Worm (Caenorhabditis elegans) whole organism, L2 larva: ENCODE data around the gene W08F4.1.

Source experiments
- C34F6.9 ChIP-seq: fragments of 150-350 bp; optimal IDR thresholded peaks from 2 replicates; lab custom pipeline; 2014; ENCODE audit warnings: missing biosample characterization, missing genetic modification characterization
- F13H6.1 ChIP-seq: sonication (generic microtip); optimal IDR thresholded peaks from 2 replicates; lab custom pipeline; 2016; ENCODE audit warnings: missing genetic modification characterization, missing compliant biosample characterization
- R02D3.7 ChIP-seq: fragments of 150-350 bp; optimal IDR thresholded peaks from 2 replicates; lab custom pipeline; 2014; ENCODE audit warnings: missing biosample characterization, missing genetic modification characterization
- Y55F3AM.14 ChIP-seq: fragments of 200-800 bp; sonication (Bioruptor generic); optimal IDR thresholded peaks from 2 replicates; lab custom pipeline; 2018; ENCODE audit warnings: mild to moderate bottlenecking, missing genetic modification characterization, missing compliant biosample characterization
- ZK546.5 ChIP-seq: sonication (generic microtip); optimal IDR thresholded peaks from 2 replicates; lab custom pipeline; 2017; ENCODE audit warnings: missing biosample characterization, missing genetic modification characterization
- alr-1 ChIP-seq: fragments of 150-350 bp; optimal IDR thresholded peaks from 2 replicates; lab custom pipeline; 2014; ENCODE audit warnings: missing biosample characterization, missing genetic modification characterization
- aly-2 ChIP-seq: fragments of 150-350 bp; optimal IDR thresholded peaks from 2 replicates; lab custom pipeline; 2014; ENCODE audit warnings: missing biosample characterization, missing genetic modification characterization
- ama-1 ChIP-seq: fragments of 150-350 bp; optimal IDR thresholded peaks from 2 replicates; lab custom pipeline; 2018; ENCODE audit warnings: inconsistent platforms
- blmp-1 ChIP-seq: sonication (generic microtip); optimal IDR thresholded peaks from 2 replicates; lab custom pipeline; 2017; ENCODE audit warnings: missing genetic modification characterization, mild to moderate bottlenecking, missing compliant biosample characterization, antibody characterized with exemption, moderate library complexity; ENCODE audit not compliant: insufficient read depth
- ceh-16 ChIP-seq: fragments of 150-350 bp; optimal IDR thresholded peaks from 2 replicates; lab custom pipeline; 2014; ENCODE audit warnings: missing biosample characterization, missing genetic modification characterization
- ceh-82 ChIP-seq: fragments of 150-350 bp; optimal IDR thresholded peaks from 2 replicates; lab custom pipeline; 2014; ENCODE audit warnings: missing biosample characterization, missing genetic modification characterization
- crh-2 ChIP-seq: sonication (generic microtip); optimal IDR thresholded peaks from 2 replicates; lab custom pipeline; 2017; ENCODE audit warnings: missing biosample characterization, missing genetic modification characterization
- dmd-4 ChIP-seq: sonication (generic microtip); optimal IDR thresholded peaks from 2 replicates; lab custom pipeline; 2017; ENCODE audit warnings: missing biosample characterization, missing genetic modification characterization
- egl-27 ChIP-seq: sonication (generic microtip); optimal IDR thresholded peaks from 3 replicates; lab custom pipeline; 2017; ENCODE audit warnings: missing biosample characterization, missing genetic modification reagents, missing genetic modification characterization
- elt-1 ChIP-seq: fragments of 150-350 bp; optimal IDR thresholded peaks from 2 replicates; lab custom pipeline; 2014; ENCODE audit warnings: missing biosample characterization, missing genetic modification characterization
- elt-3 ChIP-seq: sonication (generic microtip); optimal IDR thresholded peaks from 2 replicates; lab custom pipeline; 2017; ENCODE audit warnings: missing biosample characterization, missing genetic modification characterization
- fos-1 ChIP-seq: fragments of 150-350 bp; optimal IDR thresholded peaks from 2 replicates; lab custom pipeline; 2014; ENCODE audit warnings: missing biosample characterization, missing genetic modification characterization
- gmeb-1 ChIP-seq: fragments of 150-350 bp; optimal IDR thresholded peaks from 2 replicates; lab custom pipeline; 2014; ENCODE audit warnings: missing biosample characterization, missing genetic modification characterization
- lin-11 ChIP-seq: fragments of 150-350 bp; sonication (generic microtip); optimal IDR thresholded peaks from 2 replicates; lab custom pipeline; 2014; ENCODE audit warnings: missing biosample characterization, missing genetic modification characterization, inconsistent platforms, mixed read lengths
- lin-13 ChIP-seq: fragments of 150-350 bp; optimal IDR thresholded peaks from 2 replicates; lab custom pipeline; 2014; ENCODE audit warnings: missing biosample characterization, missing genetic modification reagents, missing genetic modification characterization
- lin-39 ChIP-seq: fragments of 150-350 bp; optimal IDR thresholded peaks from 2 replicates; lab custom pipeline; 2014; ENCODE audit warnings: missing biosample characterization, missing genetic modification reagents, missing genetic modification characterization
- lsy-2 ChIP-seq, 2 experiments: fragments of 150-350 bp in 1 of 2; sonication (generic microtip) in 1 of 2; optimal IDR thresholded peaks; 2 replicates each; lab custom pipeline; 2014 to 2017; ENCODE audit warnings: missing biosample characterization in 2 of 2, missing genetic modification characterization in 2 of 2
- mab-5 ChIP-seq: fragments of 150-350 bp; optimal IDR thresholded peaks from 2 replicates; lab custom pipeline; 2014; ENCODE audit warnings: missing biosample characterization, missing genetic modification characterization
- mbf-1 ChIP-seq: sonication (generic microtip); optimal IDR thresholded peaks from 2 replicates; lab custom pipeline; 2017; ENCODE audit warnings: missing biosample characterization, missing genetic modification characterization
- mdl-1 ChIP-seq, 2 experiments: fragments of 150-350 bp in 1 of 2; sonication (generic microtip) in 1 of 2; optimal IDR thresholded peaks; 2 replicates each; lab custom pipeline; 2017; ENCODE audit warnings: missing biosample characterization in 2 of 2, missing genetic modification characterization in 2 of 2
- nhr-10 ChIP-seq: sonication (generic microtip); optimal IDR thresholded peaks from 2 replicates; lab custom pipeline; 2017; ENCODE audit warnings: missing biosample characterization, missing genetic modification characterization
- nhr-11 ChIP-seq: fragments of 150-350 bp; optimal IDR thresholded peaks from 2 replicates; lab custom pipeline; 2014; ENCODE audit warnings: missing biosample characterization, missing genetic modification characterization
- nhr-12 ChIP-seq: fragments of 150-350 bp; optimal IDR thresholded peaks from 2 replicates; lab custom pipeline; 2014; ENCODE audit warnings: missing biosample characterization, missing genetic modification characterization
- nhr-129 ChIP-seq: fragments of 150-350 bp; optimal IDR thresholded peaks from 2 replicates; lab custom pipeline; 2014; ENCODE audit warnings: missing biosample characterization, missing genetic modification characterization
- nhr-21 ChIP-seq: fragments of 150-350 bp; optimal IDR thresholded peaks from 2 replicates; lab custom pipeline; 2014; ENCODE audit warnings: missing biosample characterization, missing genetic modification characterization
- nhr-23 ChIP-seq: fragments of 150-350 bp; optimal IDR thresholded peaks from 2 replicates; lab custom pipeline; 2014; ENCODE audit warnings: missing biosample characterization, missing genetic modification reagents, missing genetic modification characterization
- nhr-237 ChIP-seq: fragments of 150-350 bp; optimal IDR thresholded peaks from 2 replicates; lab custom pipeline; 2014; ENCODE audit warnings: missing biosample characterization, missing genetic modification characterization
- nhr-25 ChIP-seq: fragments of 150-350 bp; sonication (generic microtip); optimal IDR thresholded peaks from 3 replicates; lab custom pipeline; 2014; ENCODE audit warnings: missing biosample characterization, missing genetic modification characterization
- nhr-6 ChIP-seq: fragments of 150-350 bp; optimal IDR thresholded peaks from 2 replicates; lab custom pipeline; 2014; ENCODE audit warnings: missing biosample characterization, missing genetic modification characterization
- nhr-77 ChIP-seq: fragments of 150-350 bp; optimal IDR thresholded peaks from 2 replicates; lab custom pipeline; 2014; ENCODE audit warnings: missing biosample characterization, missing genetic modification characterization
- peb-1 ChIP-seq: fragments of 150-350 bp; optimal IDR thresholded peaks from 2 replicates; lab custom pipeline; 2014; ENCODE audit warnings: missing biosample characterization, missing genetic modification characterization
- sem-4 ChIP-seq: fragments of 150-350 bp; optimal IDR thresholded peaks from 2 replicates; lab custom pipeline; 2014; ENCODE audit warnings: missing biosample characterization, missing genetic modification reagents, missing genetic modification characterization
- skn-1 ChIP-seq: sonication (generic microtip); optimal IDR thresholded peaks from 2 replicates; lab custom pipeline; 2017; ENCODE audit warnings: missing biosample characterization, missing genetic modification characterization
- sma-3 ChIP-seq: sonication (generic microtip); optimal IDR thresholded peaks from 2 replicates; lab custom pipeline; 2016; ENCODE audit warnings: missing genetic modification reagents, missing genetic modification characterization, missing compliant biosample characterization
- sma-9 ChIP-seq, 2 experiments: fragments of 150-350 bp in 1 of 2; sonication (generic microtip) in 1 of 2; optimal IDR thresholded peaks; 2 replicates each; lab custom pipeline; 2014 to 2016; ENCODE audit warnings: missing genetic modification characterization in 2 of 2, mild to moderate bottlenecking in 1 of 2, missing biosample characterization in 1 of 2, missing compliant biosample characterization in 1 of 2, missing genetic modification reagents in 1 of 2, moderate library complexity in 1 of 2
- snpc-4 ChIP-seq: fragments of 150-350 bp; optimal IDR thresholded peaks from 2 replicates; lab custom pipeline; 2014; ENCODE audit warnings: missing biosample characterization, missing genetic modification characterization
- unc-39 ChIP-seq: fragments of 150-350 bp; optimal IDR thresholded peaks from 2 replicates; lab custom pipeline; 2014; ENCODE audit warnings: missing biosample characterization, missing genetic modification characterization
- unc-55 ChIP-seq: fragments of 150-350 bp; sonication (generic microtip); optimal IDR thresholded peaks from 3 replicates; lab custom pipeline; 2014; ENCODE audit warnings: missing biosample characterization, missing genetic modification reagents, missing genetic modification characterization
- unc-62 ChIP-seq: fragments of 150-350 bp; optimal IDR thresholded peaks from 2 replicates; lab custom pipeline; 2014; ENCODE audit warnings: missing biosample characterization, missing genetic modification reagents, missing genetic modification characterization
- zag-1 ChIP-seq: fragments of 150-350 bp; optimal IDR thresholded peaks from 2 replicates; lab custom pipeline; 2014; ENCODE audit warnings: missing biosample characterization, missing genetic modification characterization
- ztf-1 ChIP-seq: fragments of 200-800 bp; sonication (Bioruptor generic); conservative IDR thresholded peaks from 2 replicates; pipeline ENCODE4 v1.3.6; 2022; ENCODE audit warnings: missing genetic modification characterization, missing compliant biosample characterization
- ztf-11 ChIP-seq: sonication (generic microtip); optimal IDR thresholded peaks from 2 replicates; lab custom pipeline; 2017; ENCODE audit warnings: missing biosample characterization, missing genetic modification characterization
- ztf-4 ChIP-seq: fragments of 150-350 bp; optimal IDR thresholded peaks from 2 replicates; lab custom pipeline; 2014; ENCODE audit warnings: missing biosample characterization, missing genetic modification characterization

The W08F4.1 gene

ce11 chrII:596702-597101 is 3.4 kb downstream of the W08F4.1 start:
- TF ChIP-seq C34F6.9 (tag; lab: Kevin White, UChicago) (no peak), elt-1 (tag; lab: Kevin White, UChicago) (no peak), elt-3 (no peak), Y55F3AM.14 (GFP tag; lab: Kevin White, UChicago) (no peak), nhr-77 (tag; lab: Kevin White, UChicago) (no peak), nhr-237 (tag; lab: Kevin White, UChicago) (no peak), nhr-25 (tag; lab: Kevin White, UChicago) (no peak), gmeb-1 (tag; lab: Kevin White, UChicago) (no peak), aly-2 (tag; lab: Kevin White, UChicago) (no peak), alr-1 (tag; lab: Kevin White, UChicago) (no peak), sem-4 (tag; lab: Kevin White, UChicago) (no peak), nhr-129 (no peak), lin-13 (GFP tag; lab: Kevin White, UChicago) (no peak), skn-1 (tag; lab: Kevin White, UChicago) (no peak), nhr-10 (no peak), lin-39 (no peak), lsy-2 (tag; optimal IDR thresholded peaks at IDR 0.05; lab: Kevin White, UChicago) (no peak), R02D3.7 (tag; lab: Kevin White, UChicago) (no peak), nhr-21 (no peak), nhr-11 (tag; lab: Kevin White, UChicago) (no peak)

ce11 chrII:601305-601704 is 8.0 kb downstream of the W08F4.1 start:
- TF ChIP-seq ceh-82 (tag; lab: Kevin White, UChicago): no peak
- TF ChIP-seq nhr-77 (tag; lab: Kevin White, UChicago): no peak
- no peak for TF ChIP-seq elt-1 (tag; lab: Kevin White, UChicago)
- no peak for TF ChIP-seq ceh-16 (tag; lab: Kevin White, UChicago)
- TF ChIP-seq alr-1 (tag; lab: Kevin White, UChicago): no peak
- no peak for TF ChIP-seq peb-1 (tag; lab: Kevin White, UChicago)
- TF ChIP-seq nhr-237 (tag; lab: Kevin White, UChicago): no peak
- no peak for TF ChIP-seq elt-3
- TF ChIP-seq nhr-11 (tag; lab: Kevin White, UChicago): no peak
- no peak for TF ChIP-seq ZK546.5
- no peak for TF ChIP-seq unc-62 (GFP tag; lab: Kevin White, UChicago)
- peak; percentile 78 for TF ChIP-seq sma-9 (GFP tag; optimal IDR thresholded peaks at IDR 0.05; lab: Kevin White, UChicago)
- no peak for TF ChIP-seq sma-9 (tag; optimal IDR thresholded peaks at IDR 0.05; lab: Kevin White, UChicago)
- TF ChIP-seq fos-1: no peak
- no peak for TF ChIP-seq mbf-1
- no peak for TF ChIP-seq nhr-25 (tag; lab: Kevin White, UChicago)
- no peak for TF ChIP-seq Y55F3AM.14 (GFP tag; lab: Kevin White, UChicago)
- no peak for TF ChIP-seq R02D3.7 (tag; lab: Kevin White, UChicago)
- no peak for TF ChIP-seq aly-2 (tag; lab: Kevin White, UChicago)
- peak; percentile 79 for TF ChIP-seq unc-55 (GFP tag; lab: Kevin White, UChicago)
- no peak for TF ChIP-seq unc-39
- peak; percentile 70 for TF ChIP-seq C34F6.9 (tag; lab: Kevin White, UChicago)
- TF ChIP-seq mab-5 (tag; lab: Kevin White, UChicago): peak; percentile 21
- TF ChIP-seq nhr-10: no peak
- TF ChIP-seq sma-3 (GFP tag; lab: Kevin White, UChicago): no peak
- no peak for TF ChIP-seq nhr-21
- no peak for TF ChIP-seq lin-39
- TF ChIP-seq nhr-129: peak; percentile 74
- no peak for TF ChIP-seq snpc-4
- no peak for TF ChIP-seq blmp-1 (tag; lab: Kevin White, UChicago)
- no peak for TF ChIP-seq nhr-6 (tag; lab: Kevin White, UChicago)
- no peak for TF ChIP-seq F13H6.1 (tag; lab: Kevin White, UChicago)
- TF ChIP-seq sem-4 (tag; lab: Kevin White, UChicago): no peak
- TF ChIP-seq zag-1 (tag; lab: Kevin White, UChicago): no peak
- no peak for TF ChIP-seq nhr-23 (tag; lab: Kevin White, UChicago)
- TF ChIP-seq ztf-4 (tag; lab: Kevin White, UChicago): no peak
- no peak for TF ChIP-seq ztf-11
- TF ChIP-seq mdl-1 (tag; optimal IDR thresholded peaks at IDR 0.05; lab: Kevin White, UChicago): peak; percentile 10 to 67
- TF ChIP-seq lsy-2 (tag; optimal IDR thresholded peaks at IDR 0.05; lab: Kevin White, UChicago): peak in 1 of 2 experiments; percentile 65
- TF ChIP-seq gmeb-1 (tag; lab: Kevin White, UChicago): peak; percentile 32
- no peak for TF ChIP-seq lin-13 (GFP tag; lab: Kevin White, UChicago)
- TF ChIP-seq ama-1 (lab: Kevin White, UChicago): no peak
- TF ChIP-seq dmd-4: no peak
- peak; percentile 49 for TF ChIP-seq egl-27 (tag; lab: Kevin White, UChicago)
- TF ChIP-seq skn-1 (tag; lab: Kevin White, UChicago): no peak
- no peak for TF ChIP-seq nhr-12 (tag; lab: Kevin White, UChicago)
- peak; percentile 58 for TF ChIP-seq crh-2
- no peak for TF ChIP-seq ztf-1 (GFP tag; lab: Robert Waterston, UW)
- no peak for TF ChIP-seq lin-11 (tag; lab: Kevin White, UChicago)
